Fruit fly (Drosophila melanogaster) whole organism, embryonic: ENCODE data around the gene Nt5b.

Experiments used
- Adf1 ChIP-seq: fragments of 200-800 bp; sonication (Bioruptor generic); IDR thresholded peaks from 2 replicates; pipeline ENCODE4 v1.3.6; 2022; ENCODE audit warnings: missing biosample characterization, missing genetic modification characterization
- BtbVII ChIP-seq: fragments of 200-800 bp; sonication (Bioruptor generic); optimal IDR thresholded peaks from 3 replicates; lab custom pipeline; 2017; ENCODE audit warnings: missing biosample characterization, mild to moderate bottlenecking, missing genetic modification characterization
- CG1024 ChIP-seq: fragments of 200-800 bp; sonication (Bioruptor generic); IDR thresholded peaks from 2 replicates; pipeline ENCODE4 v1.3.6; 2022; ENCODE audit warnings: missing biosample characterization, missing genetic modification characterization
- CG10366 ChIP-seq: fragments of 200-800 bp; sonication (Bioruptor generic); IDR thresholded peaks from 2 replicates; pipeline ENCODE4 v1.3.6; 2022; ENCODE audit warnings: missing biosample characterization, missing genetic modification characterization
- CG10543 ChIP-seq: fragments of 200-800 bp; sonication (Bioruptor generic); optimal IDR thresholded peaks from 3 replicates; lab custom pipeline; 2017; ENCODE audit warnings: missing biosample characterization, mild to moderate bottlenecking, missing genetic modification characterization, moderate library complexity
- CG11504 ChIP-seq: fragments of 200-800 bp; sonication (Bioruptor generic); optimal IDR thresholded peaks from 3 replicates; lab custom pipeline; 2019; ENCODE audit warnings: missing biosample characterization, mild to moderate bottlenecking, missing genetic modification characterization, moderate library complexity
- CG12155 ChIP-seq: fragments of 200-800 bp; sonication (Bioruptor generic); optimal IDR thresholded peaks from 3 replicates; lab custom pipeline; 2016; ENCODE audit warnings: missing biosample characterization, missing genetic modification characterization
- CG15011 ChIP-seq: fragments of 200-800 bp; sonication (Bioruptor generic); optimal IDR thresholded peaks from 3 replicates; lab custom pipeline; 2018; ENCODE audit warnings: missing biosample characterization, mild to moderate bottlenecking, missing genetic modification characterization
- CG1602 ChIP-seq: fragments of 200-800 bp; sonication (Bioruptor generic); optimal IDR thresholded peaks from 3 replicates; lab custom pipeline; 2016; ENCODE audit warnings: missing biosample characterization, missing genetic modification characterization
- CG17328 ChIP-seq: fragments of 200-800 bp; sonication (Bioruptor generic); IDR thresholded peaks from 2 replicates; pipeline ENCODE4 v1.3.6; 2022; ENCODE audit warnings: missing biosample characterization, missing genetic modification characterization
- CG17385 ChIP-seq: fragments of 200-800 bp; sonication (Bioruptor generic); optimal IDR thresholded peaks from 3 replicates; lab custom pipeline; 2018; ENCODE audit warnings: missing biosample characterization, mild to moderate bottlenecking, missing genetic modification characterization
- CG17802 ChIP-seq: fragments of 200-800 bp; sonication (Bioruptor generic); optimal IDR thresholded peaks from 2 replicates; lab custom pipeline; 2018; ENCODE audit warnings: missing biosample characterization, mild to moderate bottlenecking, missing genetic modification characterization, moderate library complexity
- CG34224 ChIP-seq: fragments of 200-800 bp; sonication (Bioruptor generic); IDR thresholded peaks from 3 replicates; pipeline ENCODE4 v1.3.6; 2022; ENCODE audit warnings: missing biosample characterization, missing genetic modification characterization; ENCODE audit not compliant: partially characterized antibody
- CG3847 ChIP-seq: fragments of 200-800 bp; sonication (Bioruptor generic); IDR thresholded peaks from 2 replicates; pipeline ENCODE4 v1.3.6; 2022; ENCODE audit warnings: missing biosample characterization, missing genetic modification characterization
- CG4730 ChIP-seq: fragments of 200-800 bp; sonication (Bioruptor generic); IDR thresholded peaks from 2 replicates; pipeline ENCODE4 v1.3.6; 2022; ENCODE audit warnings: missing biosample characterization, missing genetic modification characterization
- CG5180 ChIP-seq: fragments of 200-800 bp; sonication (Bioruptor generic); optimal IDR thresholded peaks from 3 replicates; lab custom pipeline; 2017; ENCODE audit warnings: missing biosample characterization, missing genetic modification characterization, mild to moderate bottlenecking, moderate library complexity, missing genetic modification reagents
- CG7987 ChIP-seq: fragments of 200-800 bp; sonication (Bioruptor generic); optimal IDR thresholded peaks from 2 replicates; lab custom pipeline; 2018; ENCODE audit warnings: missing biosample characterization, mild to moderate bottlenecking, missing genetic modification characterization, moderate library complexity
- CG8944 ChIP-seq: fragments of 200-800 bp; sonication (Bioruptor generic); optimal IDR thresholded peaks from 3 replicates; lab custom pipeline; 2016; ENCODE audit warnings: missing biosample characterization, missing genetic modification characterization
- CG9797 ChIP-seq: fragments of 200-800 bp; sonication (Bioruptor generic); optimal IDR thresholded peaks from 3 replicates; lab custom pipeline; 2018; ENCODE audit warnings: missing biosample characterization, mild to moderate bottlenecking, missing genetic modification characterization
- CG9876 ChIP-seq: fragments of 200-800 bp; sonication (Bioruptor generic); optimal IDR thresholded peaks from 2 replicates; lab custom pipeline; 2016; ENCODE audit warnings: missing biosample characterization, missing genetic modification characterization
- HLHmδ ChIP-seq: fragments of 200-800 bp; sonication (Bioruptor generic); optimal IDR thresholded peaks from 2 replicates; lab custom pipeline; 2018; ENCODE audit warnings: missing biosample characterization, mild to moderate bottlenecking, missing genetic modification characterization, moderate library complexity
- HmgD ChIP-seq: fragments of 200-800 bp; sonication (Bioruptor generic); optimal IDR thresholded peaks from 3 replicates; lab custom pipeline; 2016; ENCODE audit warnings: missing biosample characterization, missing genetic modification characterization
- Lhr ChIP-seq: fragments of 200-800 bp; sonication (Bioruptor generic); optimal IDR thresholded peaks from 3 replicates; lab custom pipeline; 2017; ENCODE audit warnings: mild to moderate bottlenecking, missing biosample characterization, missing genetic modification reagents, missing genetic modification characterization
- Max ChIP-seq: fragments of 200-800 bp; sonication (Bioruptor generic); optimal IDR thresholded peaks from 2 replicates; lab custom pipeline; 2016; ENCODE audit warnings: missing biosample characterization, mild to moderate bottlenecking, missing genetic modification characterization
- Rx ChIP-seq: fragments of 200-800 bp; sonication (Bioruptor generic); IDR thresholded peaks from 2 replicates; pipeline ENCODE4 v1.3.6; 2022; ENCODE audit warnings: missing biosample characterization, missing genetic modification characterization
- Sin3A ChIP-seq: fragments of >200 bp; optimal IDR thresholded peaks from 2 replicates; lab custom pipeline; 2018
- Xbp1 ChIP-seq: fragments of 200-800 bp; sonication (Bioruptor generic); optimal IDR thresholded peaks from 3 replicates; lab custom pipeline; 2016; ENCODE audit warnings: missing biosample characterization, mild to moderate bottlenecking, missing genetic modification characterization
- bowl ChIP-seq: fragments of 200-800 bp; sonication (Bioruptor generic); IDR thresholded peaks from 2 replicates; pipeline ENCODE4 v1.3.6; 2022; ENCODE audit warnings: missing biosample characterization, missing genetic modification characterization
- bsh ChIP-seq, 2 experiments: fragments of 200-800 bp; sonication (Bioruptor generic); optimal IDR thresholded peaks; 2 replicates each; lab custom pipeline; 2017 to 2018; ENCODE audit warnings: mild to moderate bottlenecking in 2 of 2, missing biosample characterization in 2 of 2, missing genetic modification characterization in 2 of 2, moderate library complexity in 1 of 2
- croc ChIP-seq: fragments of 200-800 bp; sonication (Bioruptor generic); conservative IDR thresholded peaks from 3 replicates; pipeline ENCODE4 v1.3.6; 2022; ENCODE audit warnings: missing biosample characterization, missing genetic modification characterization
- dimm ChIP-seq: fragments of 200-800 bp; sonication (Bioruptor generic); IDR thresholded peaks from 2 replicates; pipeline ENCODE4 v1.3.6; 2022; ENCODE audit warnings: missing biosample characterization, missing genetic modification characterization
- gcm2 ChIP-seq: fragments of 200-800 bp; sonication (Bioruptor generic); optimal IDR thresholded peaks from 2 replicates; lab custom pipeline; 2016; ENCODE audit warnings: missing biosample characterization, missing genetic modification characterization
- grn ChIP-seq: fragments of 200-800 bp; sonication (Bioruptor generic); optimal IDR thresholded peaks from 3 replicates; lab custom pipeline; 2017; ENCODE audit warnings: missing biosample characterization, missing genetic modification characterization
- gro ChIP-seq: fragments of 200-800 bp; sonication (Bioruptor generic); optimal IDR thresholded peaks from 2 replicates; lab custom pipeline; 2016; ENCODE audit warnings: missing biosample characterization, missing genetic modification characterization
- ind ChIP-seq: fragments of 200-800 bp; sonication (Bioruptor generic); optimal IDR thresholded peaks from 3 replicates; lab custom pipeline; 2016; ENCODE audit warnings: missing biosample characterization, missing genetic modification characterization
- knrl ChIP-seq: fragments of 200-800 bp; sonication (Bioruptor generic); IDR thresholded peaks from 3 replicates; pipeline ENCODE4 v1.3.6; 2022; ENCODE audit warnings: missing biosample characterization, missing genetic modification characterization; ENCODE audit not compliant: partially characterized antibody
- nom ChIP-seq: fragments of 200-800 bp; sonication (Bioruptor generic); optimal IDR thresholded peaks from 2 replicates; lab custom pipeline; 2017; ENCODE audit warnings: missing biosample characterization, missing genetic modification characterization, mild to moderate bottlenecking, moderate library complexity, missing genetic modification reagents
- prd ChIP-seq, 3 experiments: fragments of >200 bp in 2 of 3; fragments of 200-800 bp in 1 of 3; sonication (Bioruptor generic) in 1 of 3; optimal IDR thresholded peaks in 2 of 3; IDR thresholded peaks in 1 of 3; 2 replicates in 2 of 3; 3 replicates in 1 of 3; pipeline versions ENCODE4 v1.3.6 to Lab custom; 2017 to 2022; ENCODE audit warnings: missing biosample characterization in 1 of 3, missing genetic modification characterization in 1 of 3
- psq ChIP-seq: fragments of 200-800 bp; sonication (Bioruptor generic); optimal IDR thresholded peaks from 2 replicates; lab custom pipeline; 2017; ENCODE audit warnings: missing biosample characterization, missing genetic modification characterization
- salm ChIP-seq: fragments of 200-800 bp; sonication (Bioruptor generic); optimal IDR thresholded peaks from 2 replicates; lab custom pipeline; 2018; ENCODE audit warnings: missing biosample characterization, mild to moderate bottlenecking, missing genetic modification characterization
- scrt ChIP-seq: fragments of 200-800 bp; sonication (Bioruptor generic); optimal IDR thresholded peaks from 2 replicates; lab custom pipeline; 2018; ENCODE audit warnings: missing biosample characterization, mild to moderate bottlenecking, missing genetic modification characterization, moderate library complexity
- sim ChIP-seq: fragments of 200-800 bp; sonication (Bioruptor generic); IDR thresholded peaks from 2 replicates; pipeline ENCODE4 v1.3.6; 2022; ENCODE audit warnings: missing biosample characterization, missing genetic modification characterization
- slbo ChIP-seq: fragments of 200-800 bp; sonication (Bioruptor generic); IDR thresholded peaks from 2 replicates; pipeline ENCODE4 v1.3.6; 2022; ENCODE audit warnings: missing biosample characterization, missing genetic modification characterization
- tll ChIP-seq, 2 experiments: fragments of 200-800 bp in 1 of 2; fragments of >200 bp in 1 of 2; sonication (Bioruptor generic) in 1 of 2; optimal IDR thresholded peaks; 2 replicates each; lab custom pipeline; 2017 to 2019; ENCODE audit warnings: missing biosample characterization in 2 of 2, missing genetic modification characterization in 2 of 2, mild to moderate bottlenecking in 1 of 2, moderate library complexity in 1 of 2
- toy ChIP-seq: fragments of 200-800 bp; sonication (Bioruptor generic); IDR thresholded peaks from 2 replicates; pipeline ENCODE4 v1.3.6; 2022; ENCODE audit warnings: missing biosample characterization, missing genetic modification characterization
- tx ChIP-seq: fragments of 200-800 bp; sonication (Bioruptor generic); optimal IDR thresholded peaks from 2 replicates; lab custom pipeline; 2016; ENCODE audit warnings: missing biosample characterization, missing genetic modification characterization
- zen2 ChIP-seq: fragments of 200-800 bp; sonication (Bioruptor generic); IDR thresholded peaks from 3 replicates; pipeline ENCODE4 v1.3.6; 2022; ENCODE audit warnings: missing biosample characterization, missing genetic modification characterization; ENCODE audit not compliant: partially characterized antibody
- zf30C ChIP-seq: fragments of 200-800 bp; sonication (Bioruptor generic); optimal IDR thresholded peaks from 3 replicates; lab custom pipeline; 2018; ENCODE audit warnings: missing biosample characterization, mild to moderate bottlenecking, missing genetic modification characterization

Gene Nt5b

dm6 chrX:18370775-18371735 is 38.9 kb downstream of the Nt5b start (continued):
- TF ChIP-seq Lhr (peak; percentile 91), HLHmδ (GFP tag; lab: Kevin White, UChicago) (no peak), Sin3A (lab: Kevin White, UChicago) (peak; percentile 90), bowl (GFP tag; lab: Robert Waterston, UW) (no peak), CG1602 (GFP tag; lab: Kevin White, UChicago) (peak; percentile 11), CG17328 (GFP tag; lab: Robert Waterston, UW) (0 out of 2 replicates have a peak, but pooled peaks have one; percentile 37), zen2 (GFP tag; lab: Robert Waterston, UW) (peak; percentile 96), gcm2 (GFP tag; lab: Kevin White, UChicago) (no peak), CG9797 (GFP tag; lab: Kevin White, UChicago) (peak; percentile 93), zf30C (GFP tag; lab: Kevin White, UChicago) (peak; percentile 79), CG17385 (GFP tag; lab: Kevin White, UChicago) (peak; percentile 5), toy (GFP tag; lab: Robert Waterston, UW) (no peak), slbo (GFP tag; lab: Robert Waterston, UW) (peak; percentile 47; the same call in 1 of the 2 replicates), BtbVII (GFP tag; lab: Kevin White, UChicago) (peak; percentile 68), CG7987 (no peak), CG17802 (peak; percentile 29), sim (GFP tag; lab: Robert Waterston, UW) (no peak), nom (GFP tag; lab: Kevin White, UChicago) (peak; percentile 98), CG34224 (peak; percentile 99), croc (GFP tag; lab: Robert Waterston, UW) (no peak), CG10543 (GFP tag; lab: Kevin White, UChicago) (peak; percentile 62), psq (GFP tag; lab: Kevin White, UChicago) (no peak), CG4730 (GFP tag; lab: Robert Waterston, UW) (no peak), CG3847 (GFP tag; lab: Robert Waterston, UW) (peak; percentile 81), CG12155 (GFP tag; lab: Kevin White, UChicago) (peak; percentile 51), ind (GFP tag; lab: Kevin White, UChicago) (peak; percentile 23), gro (no peak), Xbp1 (peak; percentile 42), dimm (GFP tag; lab: Robert Waterston, UW) (no peak), prd (optimal IDR thresholded peaks at IDR 0.05; lab: Kevin White, UChicago) (no peak), prd (GFP tag; IDR thresholded peaks at IDR 0.05; lab: Robert Waterston, UW) (no peak; the same call in 2 of the 3 replicates), tx (no peak), CG10366 (GFP tag; lab: Robert Waterston, UW) (no peak), CG5180 (GFP tag; lab: Kevin White, UChicago) (peak; percentile 80), Rx (GFP tag; lab: Robert Waterston, UW) (no peak), bsh (GFP tag; optimal IDR thresholded peaks at IDR 0.05; lab: Kevin White, UChicago) (peak in 1 of 2 experiments; percentile 88), tll (GFP tag; optimal IDR thresholded peaks at IDR 0.05; lab: Kevin White, UChicago) (peak; percentile 12 to 70), HmgD (GFP tag; lab: Kevin White, UChicago) (peak; percentile 75), knrl (GFP tag; lab: Robert Waterston, UW) (peak; percentile 99), salm (tag; lab: Kevin White, UChicago) (no peak), CG15011 (no peak), CG1024 (GFP tag; lab: Robert Waterston, UW) (no peak), CG11504 (peak; percentile 47), CG9876 (GFP tag; lab: Kevin White, UChicago) (no peak), grn (GFP tag; lab: Kevin White, UChicago) (no peak), scrt (GFP tag; lab: Kevin White, UChicago) (peak; percentile 88), CG8944 (GFP tag; lab: Kevin White, UChicago) (peak; percentile 24), Max (GFP tag; lab: Kevin White, UChicago) (peak; percentile 11), Adf1 (GFP tag; lab: Robert Waterston, UW) (no peak; the same call in 1 of the 2 replicates)
